Worm (Caenorhabditis elegans) whole organism, L3 larva: ENCODE results near the gene npr-10.

ENCODE experiments used
- jun-1 ChIP-seq: fragments of 150-350 bp; optimal IDR thresholded peaks from 2 replicates; lab custom pipeline; 2014; ENCODE audit warnings: missing biosample characterization, missing genetic modification reagents, missing genetic modification characterization
- nhr-11 ChIP-seq: fragments of 150-350 bp; optimal IDR thresholded peaks from 2 replicates; lab custom pipeline; 2014; ENCODE audit warnings: missing biosample characterization, missing genetic modification characterization

- TF ChIP-seq jun-1, result no peak
- no peak for TF ChIP-seq nhr-11 (tag; lab: Kevin White, UChicago)
These were observed 36.3 kb downstream of the npr-10 start for ce11 chrX:12996161-12996560.
